Worm (Caenorhabditis elegans) whole organism, L3 larva: Measurements from ENCODE around the gene dop-2.

Experiments used
- R02D3.7 ChIP-seq: fragments of 150-350 bp; optimal IDR thresholded peaks from 2 replicates; lab custom pipeline; 2014; ENCODE audit warnings: missing biosample characterization, missing genetic modification characterization
- ZK546.5 ChIP-seq: sonication (generic microtip); optimal IDR thresholded peaks from 2 replicates; lab custom pipeline; 2017; ENCODE audit warnings: missing biosample characterization, missing genetic modification characterization
- ceh-16 ChIP-seq: sonication (generic microtip); optimal IDR thresholded peaks from 2 replicates; lab custom pipeline; 2017; ENCODE audit warnings: missing biosample characterization, missing genetic modification characterization
- ceh-28 ChIP-seq: fragments of 150-350 bp; optimal IDR thresholded peaks from 2 replicates; lab custom pipeline; 2014; ENCODE audit warnings: missing biosample characterization, missing genetic modification reagents, missing genetic modification characterization
- ceh-82 ChIP-seq: fragments of 150-350 bp; optimal IDR thresholded peaks from 2 replicates; lab custom pipeline; 2014; ENCODE audit warnings: missing biosample characterization, missing genetic modification characterization
- daf-12 ChIP-seq: fragments of 150-350 bp; optimal IDR thresholded peaks from 2 replicates; lab custom pipeline; 2014; ENCODE audit warnings: missing biosample characterization, missing genetic modification reagents, missing genetic modification characterization
- egl-27 ChIP-seq: sonication (generic microtip); optimal IDR thresholded peaks from 4 replicates; lab custom pipeline; 2017; ENCODE audit warnings: missing biosample characterization, missing genetic modification reagents, missing genetic modification characterization
- egl-5 ChIP-seq: fragments of 150-350 bp; optimal IDR thresholded peaks from 2 replicates; lab custom pipeline; 2017; ENCODE audit warnings: missing biosample characterization, missing genetic modification reagents, missing genetic modification characterization, inconsistent platforms
- elt-1 ChIP-seq: fragments of 150-350 bp; optimal IDR thresholded peaks from 2 replicates; lab custom pipeline; 2014; ENCODE audit warnings: missing biosample characterization, missing genetic modification characterization
- elt-2 ChIP-seq: sonication (generic microtip); optimal IDR thresholded peaks from 2 replicates; lab custom pipeline; 2016; ENCODE audit warnings: missing genetic modification reagents, mild to moderate bottlenecking, missing genetic modification characterization, missing compliant biosample characterization
- elt-3 ChIP-seq, 3 experiments: fragments of 150-350 bp in 1 of 3; sonication (generic microtip) in 2 of 3; optimal IDR thresholded peaks; 2 replicates in 2 of 3; 4 replicates in 1 of 3; lab custom pipeline; 2014 to 2017; ENCODE audit warnings: missing biosample characterization in 3 of 3, missing genetic modification characterization in 3 of 3
- eor-1 ChIP-seq, 2 experiments: fragments of 150-350 bp; optimal IDR thresholded peaks; 2 replicates each; lab custom pipeline; 2014 to 2018; ENCODE audit warnings: missing biosample characterization in 2 of 2, missing genetic modification characterization in 2 of 2
- fos-1 ChIP-seq: fragments of 150-350 bp; optimal IDR thresholded peaks from 2 replicates; lab custom pipeline; 2014; ENCODE audit warnings: missing biosample characterization, missing genetic modification characterization
- jun-1 ChIP-seq: fragments of 150-350 bp; optimal IDR thresholded peaks from 2 replicates; lab custom pipeline; 2014; ENCODE audit warnings: missing biosample characterization, missing genetic modification reagents, missing genetic modification characterization
- lin-15B ChIP-seq: fragments of 150-350 bp; optimal IDR thresholded peaks from 2 replicates; lab custom pipeline; 2014; ENCODE audit warnings: missing biosample characterization, missing genetic modification characterization
- lsy-12 ChIP-seq: sonication (generic microtip); optimal IDR thresholded peaks from 2 replicates; lab custom pipeline; 2016; ENCODE audit warnings: mild to moderate bottlenecking, missing genetic modification characterization, missing compliant biosample characterization
- mml-1 ChIP-seq: fragments of 150-350 bp; sonication (generic microtip); optimal IDR thresholded peaks from 3 replicates; lab custom pipeline; 2014; ENCODE audit warnings: missing biosample characterization, missing genetic modification characterization
- nhr-11 ChIP-seq: fragments of 150-350 bp; optimal IDR thresholded peaks from 2 replicates; lab custom pipeline; 2014; ENCODE audit warnings: missing biosample characterization, missing genetic modification characterization
- nhr-12 ChIP-seq: fragments of 150-350 bp; optimal IDR thresholded peaks from 2 replicates; lab custom pipeline; 2014; ENCODE audit warnings: missing biosample characterization, missing genetic modification characterization
- nhr-23 ChIP-seq: fragments of 150-350 bp; optimal IDR thresholded peaks from 2 replicates; lab custom pipeline; 2014; ENCODE audit warnings: missing biosample characterization, missing genetic modification reagents, missing genetic modification characterization
- nhr-76 ChIP-seq: fragments of 150-350 bp; sonication (generic microtip); optimal IDR thresholded peaks from 5 replicates; lab custom pipeline; 2014; ENCODE audit warnings: missing biosample characterization, missing genetic modification characterization
- nhr-77 ChIP-seq: fragments of 150-350 bp; optimal IDR thresholded peaks from 2 replicates; lab custom pipeline; 2014; ENCODE audit warnings: missing biosample characterization, missing genetic modification characterization
- pha-4 ChIP-seq: fragments of 150-350 bp; optimal IDR thresholded peaks from 2 replicates; lab custom pipeline; 2014; ENCODE audit warnings: missing biosample characterization, missing genetic modification reagents, missing genetic modification characterization
- pqm-1 ChIP-seq: fragments of 150-350 bp; optimal IDR thresholded peaks from 2 replicates; lab custom pipeline; 2017; ENCODE audit warnings: missing biosample characterization, missing genetic modification characterization, inconsistent platforms
- sea-2 ChIP-seq: fragments of 150-350 bp; sonication (generic microtip); optimal IDR thresholded peaks from 4 replicates; lab custom pipeline; 2014; ENCODE audit warnings: missing biosample characterization, missing genetic modification reagents, missing genetic modification characterization
- unc-39 ChIP-seq: sonication (generic microtip); optimal IDR thresholded peaks from 4 replicates; lab custom pipeline; 2017; ENCODE audit warnings: missing biosample characterization, missing genetic modification characterization
- unc-62 ChIP-seq: fragments of 150-350 bp; sonication (generic microtip); optimal IDR thresholded peaks from 4 replicates; lab custom pipeline; 2014; ENCODE audit warnings: missing biosample characterization, missing genetic modification reagents, missing genetic modification characterization
- zag-1 ChIP-seq: fragments of 150-350 bp; optimal IDR thresholded peaks from 2 replicates; lab custom pipeline; 2014; ENCODE audit warnings: missing biosample characterization, missing genetic modification characterization

The dop-2 gene

DNA sequence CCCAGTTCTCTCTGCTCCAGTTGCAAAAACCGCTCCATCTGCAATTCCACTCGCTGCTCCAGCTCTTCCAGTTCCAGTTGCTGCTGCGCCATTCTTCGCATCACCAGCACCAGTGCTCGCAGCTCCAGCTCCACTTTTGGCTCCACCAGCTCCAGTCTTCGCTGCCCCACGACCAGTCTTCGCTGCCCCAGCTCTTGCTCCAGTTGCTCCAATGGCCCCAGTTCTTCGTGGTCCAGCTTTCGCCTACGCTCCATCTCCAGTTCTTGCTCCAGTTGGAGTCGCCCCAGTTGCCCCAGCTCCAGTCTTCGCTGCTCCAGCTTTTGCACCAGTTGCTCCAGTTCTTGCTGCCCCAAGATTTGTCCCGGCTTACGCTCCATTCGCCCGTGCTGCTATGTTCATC, 12.1 kb downstream of the dop-2 start:
- TF ChIP-seq zag-1 (no peak), eor-1 (tag; optimal IDR thresholded peaks at IDR 0.05; lab: Kevin White, UChicago) (no peak), nhr-76 (tag; lab: Kevin White, UChicago) (no peak), pqm-1 (tag; lab: Kevin White, UChicago) (no peak), nhr-77 (tag; lab: Kevin White, UChicago) (no peak), sea-2 (GFP tag; lab: Kevin White, UChicago) (no peak), nhr-12 (tag; lab: Kevin White, UChicago) (no peak)

DNA sequence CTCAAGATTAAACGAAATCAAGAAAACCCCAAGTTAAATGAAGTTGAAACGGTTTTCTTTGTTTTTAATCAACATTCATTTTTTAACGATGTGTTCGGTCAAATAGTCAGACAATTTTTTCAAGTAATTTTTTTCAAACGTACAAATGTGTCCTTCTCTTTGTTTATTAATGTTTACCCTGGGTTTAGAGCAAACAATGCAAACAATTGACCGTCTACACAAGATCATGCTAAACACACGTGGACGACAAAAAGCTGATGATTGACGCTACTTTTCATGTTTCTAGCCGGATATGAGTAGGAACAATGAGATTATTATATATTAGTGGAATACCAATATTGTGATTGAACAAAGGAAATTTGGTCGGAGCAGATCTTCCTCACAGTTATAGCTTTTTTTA, 13.1 kb downstream of the dop-2 start:
- TF ChIP-seq pha-4, result peak; percentile 51
- no peak for TF ChIP-seq ceh-28 (tag; lab: Kevin White, UChicago)

DNA sequence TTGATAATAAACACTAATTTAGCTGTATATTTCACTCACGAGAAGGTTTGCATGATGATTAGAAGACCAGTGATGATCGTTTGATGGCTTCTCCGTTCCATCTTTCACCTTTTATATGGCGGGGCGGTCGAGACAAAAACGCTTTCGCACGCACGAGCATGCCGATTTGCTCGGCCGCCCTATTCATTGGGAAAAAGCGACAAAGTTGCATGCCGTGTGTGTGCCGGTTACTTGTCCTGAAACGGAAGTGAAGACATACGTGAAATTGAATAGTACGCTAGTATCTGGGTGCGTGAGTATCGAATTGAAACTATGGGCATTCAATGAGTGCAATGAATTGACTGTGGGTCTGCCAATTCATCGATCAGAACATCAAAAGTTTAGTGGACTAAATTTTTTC, 14.5 kb downstream of the dop-2 start, which contains the start of gene idpc-5:
TSS of gene idpc-5 (minus strand) at position 101 of the 400 bp plus-strand sequence.
- TF ChIP-seq ceh-16 (tag; lab: Kevin White, UChicago) (no peak), unc-39 (tag; lab: Kevin White, UChicago) (no peak), elt-1 (tag; lab: Kevin White, UChicago) (no peak), jun-1 (no peak), ceh-28 (tag; lab: Kevin White, UChicago) (no peak), elt-3 (tag; optimal IDR thresholded peaks at IDR 0.05; lab: Kevin White, UChicago) (no peak), egl-5 (tag; lab: Kevin White, UChicago) (no peak), pqm-1 (tag; lab: Kevin White, UChicago) (no peak), lsy-12 (tag; lab: Kevin White, UChicago) (no peak), unc-62 (GFP tag; lab: Kevin White, UChicago) (no peak), elt-2 (tag; lab: Kevin White, UChicago) (no peak)

DNA sequence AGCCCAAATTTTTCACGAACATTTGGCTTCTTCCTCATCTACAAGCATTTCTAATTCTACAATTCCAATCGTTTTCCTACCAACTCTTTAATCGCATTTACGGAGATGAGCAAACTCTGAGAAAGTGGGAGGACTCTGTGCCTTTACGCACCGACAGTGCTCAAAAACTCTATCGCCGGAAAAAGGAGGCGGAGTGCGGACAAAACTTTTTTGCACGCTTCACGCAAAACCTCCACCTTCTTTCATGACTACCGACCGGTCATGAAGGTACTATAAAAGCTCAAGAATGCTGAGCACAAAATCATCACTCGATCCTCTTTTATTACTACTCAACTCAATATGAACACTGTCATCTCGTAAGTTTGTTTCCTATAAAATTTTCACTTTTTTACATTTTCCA, 16.8 kb downstream of the dop-2 start, which contains the start of gene idpc-4:
TSS of gene idpc-4 (plus strand) at position 301 of the 400 bp plus-strand sequence.
- TF ChIP-seq unc-39 (tag; lab: Kevin White, UChicago) (no peak), nhr-23 (tag; lab: Kevin White, UChicago) (no peak), nhr-11 (tag; lab: Kevin White, UChicago) (no peak), zag-1 (no peak), fos-1 (no peak), mml-1 (tag; lab: Kevin White, UChicago) (no peak), daf-12 (tag; lab: Kevin White, UChicago) (no peak), egl-27 (tag; lab: Kevin White, UChicago) (no peak), nhr-76 (tag; lab: Kevin White, UChicago) (no peak), eor-1 (tag; optimal IDR thresholded peaks at IDR 0.05; lab: Kevin White, UChicago) (no peak), pqm-1 (tag; lab: Kevin White, UChicago) (no peak), ceh-28 (tag; lab: Kevin White, UChicago) (no peak), nhr-77 (tag; lab: Kevin White, UChicago) (no peak), ceh-82 (no peak), R02D3.7 (tag; lab: Kevin White, UChicago) (no peak), lsy-12 (tag; lab: Kevin White, UChicago) (no peak), pha-4 (no peak)
- TF ChIP-seq, all 47 proteins: peak for 0

DNA sequence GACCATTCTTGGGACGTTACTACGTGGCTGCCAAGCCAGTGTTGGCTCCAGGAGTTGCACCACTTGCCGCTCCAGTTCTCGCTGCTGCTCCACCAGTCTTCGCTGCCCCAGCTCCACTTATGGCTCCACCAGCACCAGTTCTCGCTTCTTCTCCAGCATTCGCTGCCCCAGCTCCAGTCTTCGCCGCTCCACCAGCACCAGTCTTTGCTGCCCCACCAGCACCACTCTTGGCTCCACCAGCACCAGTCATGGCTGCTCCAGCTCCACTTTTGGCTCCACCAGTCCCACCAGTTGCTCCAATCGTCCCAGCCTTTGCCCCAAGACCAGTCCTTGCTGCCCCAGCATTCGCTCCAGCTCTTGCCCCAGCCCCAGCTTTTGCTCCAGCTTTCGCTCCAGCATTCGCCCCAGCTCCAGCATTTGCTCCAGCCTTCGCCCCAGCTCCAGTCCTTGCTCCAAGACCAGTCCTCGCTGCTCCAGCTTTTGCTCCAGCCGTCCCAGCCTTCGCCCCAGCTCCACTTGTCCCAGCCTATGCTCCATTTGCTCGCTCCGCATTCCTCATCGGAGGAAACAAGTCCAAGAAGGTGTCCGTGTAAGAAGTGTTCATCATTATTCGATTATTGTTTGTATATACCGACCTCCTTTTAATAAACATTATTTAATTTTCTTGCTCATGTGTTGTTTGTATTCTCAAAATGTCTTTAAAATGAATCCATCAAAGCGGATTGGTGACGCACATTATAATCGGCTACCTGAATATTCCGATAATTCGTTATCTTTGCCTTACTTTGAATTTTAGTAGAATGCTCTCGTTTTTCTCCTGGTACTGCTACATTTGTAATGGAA, 17.5 kb downstream of the dop-2 start, which contains the start of gene T06E4.7:
TSS of gene T06E4.7 (plus strand) at position 793 of the 843 bp plus-strand sequence.
- no peak for TF ChIP-seq elt-1 (tag; lab: Kevin White, UChicago)

DNA sequence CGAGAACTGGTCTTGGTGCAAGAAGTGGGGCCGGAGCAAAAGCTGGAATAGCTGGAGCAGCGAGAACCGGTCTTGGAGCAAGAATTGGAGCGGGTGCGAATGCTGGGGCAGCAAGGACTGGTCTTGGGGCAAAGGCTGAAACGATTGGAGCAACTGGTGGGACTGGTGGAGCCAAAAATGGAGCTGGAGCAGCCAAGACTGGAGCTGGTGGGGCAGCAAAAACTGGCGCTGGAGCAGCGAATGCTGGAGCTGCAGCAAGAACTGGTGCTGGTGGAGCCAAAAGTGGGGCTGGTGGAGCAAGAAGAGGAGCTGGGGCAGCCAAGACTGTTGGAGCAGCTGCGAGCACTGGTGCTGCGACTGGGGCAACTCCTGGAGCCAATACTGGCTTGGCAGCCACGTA, 20.2 kb downstream of the dop-2 start:
- TF ChIP-seq lin-15B (tag; lab: Kevin White, UChicago) (no peak), ZK546.5 (tag; lab: Kevin White, UChicago) (no peak), lsy-12 (tag; lab: Kevin White, UChicago) (no peak)
